Worm (Caenorhabditis elegans): ENCODE measurements around the gene clec-256.

- TF ChIP-seq mdl-1 (tag; optimal IDR thresholded peaks at IDR 0.05) (no peak), nhr-237 (tag; optimal IDR thresholded peaks at IDR 0.05) (no peak)
Measured at ce11 chrV:18753036-18753435, 18.5 kb upstream of the clec-256 start, which contains the start of gene F11D11.6.
